Fruit fly (Drosophila melanogaster) whole organism, embryonic: Measurements from ENCODE around the gene waw.
A peak's percentile ranks its signal among the peaks of the same experiment; 100 is the strongest.

Experiments used
- Blimp-1 ChIP-seq: fragments of 200-800 bp; sonication (Bioruptor generic); optimal IDR thresholded peaks from 3 replicates; lab custom pipeline; 2018; ENCODE audit warnings: missing biosample characterization, missing genetic modification characterization, mild to moderate bottlenecking, moderate library complexity, missing genetic modification reagents
- CG11398 ChIP-seq: fragments of 200-800 bp; sonication (Bioruptor generic); optimal IDR thresholded peaks from 2 replicates; lab custom pipeline; 2016; ENCODE audit warnings: missing biosample characterization, missing genetic modification characterization
- CG11560 ChIP-seq: fragments of 200-800 bp; sonication (Bioruptor generic); IDR thresholded peaks from 3 replicates; pipeline ENCODE4 v1.3.6; 2022; ENCODE audit warnings: missing biosample characterization, missing genetic modification characterization
- CG11696 ChIP-seq: fragments of 200-800 bp; sonication (Bioruptor generic); IDR thresholded peaks from 2 replicates; pipeline ENCODE4 v1.3.6; 2022; ENCODE audit warnings: missing biosample characterization, missing genetic modification characterization
- CG12071 ChIP-seq: fragments of 200-800 bp; sonication (Bioruptor generic); optimal IDR thresholded peaks from 3 replicates; lab custom pipeline; 2018; ENCODE audit warnings: missing biosample characterization, mild to moderate bottlenecking, missing genetic modification characterization
- CG12391 ChIP-seq: fragments of 200-800 bp; sonication (Bioruptor generic); optimal IDR thresholded peaks from 3 replicates; lab custom pipeline; 2018; ENCODE audit warnings: missing biosample characterization, mild to moderate bottlenecking, missing genetic modification characterization, moderate library complexity
- CG12769 ChIP-seq: fragments of 200-800 bp; sonication (Bioruptor generic); optimal IDR thresholded peaks from 2 replicates; lab custom pipeline; 2019; ENCODE audit warnings: missing biosample characterization, mild to moderate bottlenecking, missing genetic modification characterization, moderate library complexity
- CG14441 ChIP-seq: fragments of 200-800 bp; sonication (Bioruptor generic); IDR thresholded peaks from 2 replicates; pipeline ENCODE4 v1.3.6; 2022; ENCODE audit warnings: missing biosample characterization, missing genetic modification characterization
- CG15514 ChIP-seq: fragments of 200-800 bp; sonication (Bioruptor generic); optimal IDR thresholded peaks from 3 replicates; lab custom pipeline; 2017; ENCODE audit warnings: missing biosample characterization, missing genetic modification characterization, mild to moderate bottlenecking, moderate library complexity, missing genetic modification reagents
- CG15696 ChIP-seq: fragments of 200-800 bp; sonication (Bioruptor generic); optimal IDR thresholded peaks from 2 replicates; lab custom pipeline; 2019; ENCODE audit warnings: missing biosample characterization, mild to moderate bottlenecking, missing genetic modification characterization, moderate library complexity
- CG1647 ChIP-seq: fragments of 200-800 bp; sonication (Bioruptor generic); optimal IDR thresholded peaks from 3 replicates; lab custom pipeline; 2016; ENCODE audit warnings: missing biosample characterization, missing genetic modification characterization
- CG17802 ChIP-seq: fragments of 200-800 bp; sonication (Bioruptor generic); optimal IDR thresholded peaks from 2 replicates; lab custom pipeline; 2018; ENCODE audit warnings: missing biosample characterization, mild to moderate bottlenecking, missing genetic modification characterization, moderate library complexity
- CG18764 ChIP-seq: fragments of 200-800 bp; sonication (Bioruptor generic); optimal IDR thresholded peaks from 3 replicates; lab custom pipeline; 2016; ENCODE audit warnings: missing biosample characterization, missing genetic modification characterization
- CG3065 ChIP-seq: fragments of 200-800 bp; sonication (Bioruptor generic); optimal IDR thresholded peaks from 2 replicates; lab custom pipeline; 2016; ENCODE audit warnings: missing biosample characterization, missing genetic modification characterization
- CG4404 ChIP-seq: fragments of 200-800 bp; sonication (Bioruptor generic); IDR thresholded peaks from 2 replicates; pipeline ENCODE4 v1.3.6; 2022; ENCODE audit warnings: missing biosample characterization, missing genetic modification characterization
- CG4707 ChIP-seq: fragments of 200-800 bp; sonication (Bioruptor generic); optimal IDR thresholded peaks from 2 replicates; lab custom pipeline; 2018; ENCODE audit warnings: missing biosample characterization, mild to moderate bottlenecking, missing genetic modification characterization, moderate library complexity
- CG6813 ChIP-seq: fragments of 200-800 bp; sonication (Bioruptor generic); optimal IDR thresholded peaks from 2 replicates; lab custom pipeline; 2017; ENCODE audit warnings: missing biosample characterization, missing genetic modification characterization, mild to moderate bottlenecking, moderate library complexity, missing genetic modification reagents
- CG7928 ChIP-seq: fragments of 200-800 bp; sonication (Bioruptor generic); optimal IDR thresholded peaks from 2 replicates; lab custom pipeline; 2017; ENCODE audit warnings: missing biosample characterization, mild to moderate bottlenecking, missing genetic modification characterization
- CG8765 ChIP-seq: fragments of 200-800 bp; sonication (Bioruptor generic); IDR thresholded peaks from 2 replicates; pipeline ENCODE4 v1.3.6; 2022; ENCODE audit warnings: missing biosample characterization, missing genetic modification characterization
- CG8924 ChIP-seq: fragments of 200-800 bp; optimal IDR thresholded peaks from 3 replicates; lab custom pipeline; 2019; ENCODE audit warnings: missing biosample characterization, mild to moderate bottlenecking, missing genetic modification characterization, moderate library complexity
- Camta ChIP-seq: fragments of 200-800 bp; sonication (Bioruptor generic); optimal IDR thresholded peaks from 2 replicates; lab custom pipeline; 2016; ENCODE audit warnings: missing biosample characterization, missing genetic modification characterization
- CoRest ChIP-seq: fragments of 200-800 bp; sonication (Bioruptor generic); optimal IDR thresholded peaks from 3 replicates; lab custom pipeline; 2018; ENCODE audit warnings: missing biosample characterization, mild to moderate bottlenecking, missing genetic modification characterization, moderate library complexity
- E2f1 ChIP-seq: fragments of 200-800 bp; sonication (Bioruptor generic); IDR thresholded peaks from 2 replicates; pipeline ENCODE4 v1.3.6; 2022; ENCODE audit warnings: missing biosample characterization, missing genetic modification characterization
- Eip74EF ChIP-seq, 2 experiments: fragments of 200-800 bp in 1 of 2; fragments of >200 bp in 1 of 2; sonication (Bioruptor generic) in 1 of 2; optimal IDR thresholded peaks; 2 replicates each; lab custom pipeline; 2017 to 2019; ENCODE audit warnings: missing biosample characterization in 2 of 2, missing genetic modification characterization in 2 of 2, mild to moderate bottlenecking in 1 of 2, moderate library complexity in 1 of 2
- Elba2 ChIP-seq: fragments of 200-800 bp; sonication (Bioruptor generic); optimal IDR thresholded peaks from 3 replicates; lab custom pipeline; 2016; ENCODE audit warnings: missing biosample characterization, missing genetic modification characterization
- HHEX ChIP-seq: fragments of 200-800 bp; sonication (Bioruptor generic); optimal IDR thresholded peaks from 3 replicates; lab custom pipeline; 2017; ENCODE audit warnings: missing biosample characterization, mild to moderate bottlenecking, missing genetic modification characterization, missing genetic modification reagents
- Jarid2 ChIP-seq: fragments of 200-800 bp; sonication (Bioruptor generic); optimal IDR thresholded peaks from 3 replicates; lab custom pipeline; 2017; ENCODE audit warnings: mild to moderate bottlenecking, missing biosample characterization, missing genetic modification reagents, missing genetic modification characterization
- Meics ChIP-seq: fragments of 200-800 bp; sonication (Bioruptor generic); optimal IDR thresholded peaks from 2 replicates; lab custom pipeline; 2017; ENCODE audit warnings: missing biosample characterization, mild to moderate bottlenecking, missing genetic modification characterization
- Mrtf ChIP-seq: fragments of 200-800 bp; sonication (Bioruptor generic); IDR thresholded peaks from 3 replicates; pipeline ENCODE4 v1.3.6; 2022; ENCODE audit warnings: missing biosample characterization, missing genetic modification characterization
- NC2β ChIP-seq: fragments of 200-800 bp; sonication (Bioruptor generic); optimal IDR thresholded peaks from 2 replicates; lab custom pipeline; 2016; ENCODE audit warnings: missing biosample characterization, missing genetic modification characterization
- NK7.1 ChIP-seq: fragments of 200-800 bp; sonication (Bioruptor generic); optimal IDR thresholded peaks from 3 replicates; lab custom pipeline; 2016; ENCODE audit warnings: missing biosample characterization, missing genetic modification characterization
- Neu2 ChIP-seq: fragments of 200-800 bp; sonication (Bioruptor generic); optimal IDR thresholded peaks from 3 replicates; lab custom pipeline; 2016; ENCODE audit warnings: missing biosample characterization, missing genetic modification characterization, borderline replicate concordance
- Nf-YA ChIP-seq: fragments of 200-800 bp; sonication (Bioruptor generic); IDR thresholded peaks from 2 replicates; pipeline ENCODE4 v1.3.6; 2022; ENCODE audit warnings: missing biosample characterization, missing genetic modification characterization
- Rfx ChIP-seq: fragments of 200-800 bp; sonication (Bioruptor generic); IDR thresholded peaks from 2 replicates; pipeline ENCODE4 v1.3.6; 2022; ENCODE audit warnings: missing biosample characterization, missing genetic modification characterization
- Sox102F ChIP-seq: fragments of 200-800 bp; sonication (Bioruptor generic); optimal IDR thresholded peaks from 2 replicates; lab custom pipeline; 2018; ENCODE audit warnings: missing biosample characterization, mild to moderate bottlenecking, missing genetic modification characterization, moderate library complexity
- Trl ChIP-seq, 3 experiments: fragments of >200 bp in 2 of 3; fragments of 200-800 bp in 1 of 3; sonication (Bioruptor generic) in 1 of 3; optimal IDR thresholded peaks; 2 replicates in 1 of 3; 3 replicates in 2 of 3; lab custom pipeline; 2016 to 2017; ENCODE audit warnings: missing biosample characterization in 1 of 3, missing genetic modification characterization in 1 of 3
- bbx ChIP-seq: fragments of 200-800 bp; sonication (Bioruptor generic); IDR thresholded peaks from 2 replicates; pipeline ENCODE4 v1.3.6; 2022; ENCODE audit warnings: missing biosample characterization, missing genetic modification characterization; ENCODE audit not compliant: partially characterized antibody
- bowl ChIP-seq: fragments of 200-800 bp; sonication (Bioruptor generic); IDR thresholded peaks from 2 replicates; pipeline ENCODE4 v1.3.6; 2022; ENCODE audit warnings: missing biosample characterization, missing genetic modification characterization
- croc ChIP-seq: fragments of 200-800 bp; sonication (Bioruptor generic); conservative IDR thresholded peaks from 3 replicates; pipeline ENCODE4 v1.3.6; 2022; ENCODE audit warnings: missing biosample characterization, missing genetic modification characterization
- crol ChIP-seq: fragments of 200-800 bp; sonication (Bioruptor generic); IDR thresholded peaks from 2 replicates; pipeline ENCODE4 v1.3.6; 2022; ENCODE audit warnings: missing biosample characterization, missing genetic modification characterization
- fu2 ChIP-seq: fragments of 200-800 bp; sonication (Bioruptor generic); optimal IDR thresholded peaks from 2 replicates; lab custom pipeline; 2016; ENCODE audit warnings: missing biosample characterization, missing genetic modification characterization
- gfzf ChIP-seq: fragments of 200-800 bp; sonication (Bioruptor generic); optimal IDR thresholded peaks from 2 replicates; lab custom pipeline; 2016; ENCODE audit warnings: missing biosample characterization, mild to moderate bottlenecking, missing genetic modification characterization, moderate library complexity
- ham ChIP-seq: fragments of 200-800 bp; sonication (Bioruptor generic); IDR thresholded peaks from 2 replicates; pipeline ENCODE4 v1.3.6; 2022; ENCODE audit warnings: missing biosample characterization, missing genetic modification characterization
- inv ChIP-seq: fragments of 200-800 bp; sonication (Bioruptor generic); IDR thresholded peaks from 2 replicates; pipeline ENCODE4 v1.3.6; 2022; ENCODE audit warnings: missing biosample characterization, missing genetic modification characterization; ENCODE audit not compliant: partially characterized antibody
- lbe ChIP-seq: fragments of 200-800 bp; sonication (Bioruptor generic); optimal IDR thresholded peaks from 2 replicates; lab custom pipeline; 2016; ENCODE audit warnings: missing biosample characterization, mild to moderate bottlenecking, missing genetic modification characterization
- nau ChIP-seq: fragments of 200-800 bp; sonication (Bioruptor generic); optimal IDR thresholded peaks from 3 replicates; lab custom pipeline; 2017; ENCODE audit warnings: missing biosample characterization, mild to moderate bottlenecking, missing genetic modification characterization, missing genetic modification reagents
- pnt ChIP-seq: fragments of 200-800 bp; sonication (Bioruptor generic); optimal IDR thresholded peaks from 3 replicates; lab custom pipeline; 2016; ENCODE audit warnings: missing biosample characterization, missing genetic modification characterization
- tap ChIP-seq: fragments of 200-800 bp; optimal IDR thresholded peaks from 3 replicates; lab custom pipeline; 2019; ENCODE audit warnings: missing biosample characterization, mild to moderate bottlenecking, missing genetic modification characterization, moderate library complexity
- usp ChIP-seq: fragments of >200 bp; optimal IDR thresholded peaks from 2 replicates; lab custom pipeline; 2017; ENCODE audit warnings: missing biosample characterization, missing genetic modification characterization
- zfh2 ChIP-seq: fragments of 200-800 bp; sonication (Bioruptor generic); optimal IDR thresholded peaks from 2 replicates; lab custom pipeline; 2016; ENCODE audit warnings: missing biosample characterization, missing genetic modification characterization

The waw gene

dm6 chrX:21345036-21345500, 17.8 kb upstream of the waw start, which contains the start of gene dod (continued):
- no peak for TF ChIP-seq crol (GFP tag; lab: Robert Waterston, UW)
- peak; percentile 99 for TF ChIP-seq CG11696 (GFP tag; lab: Robert Waterston, UW)
- peak; percentile 63 for TF ChIP-seq CG12391 (tag; lab: Kevin White, UChicago)
- TF ChIP-seq Blimp-1 = no peak
- TF ChIP-seq fu2 (GFP tag; lab: Kevin White, UChicago) = peak; percentile 43
- no peak for TF ChIP-seq CG18764 (GFP tag; lab: Kevin White, UChicago)
- peak; percentile 20; the same call in 1 of the 2 replicates for TF ChIP-seq E2f1 (GFP tag; lab: Robert Waterston, UW)
- no peak for TF ChIP-seq pnt
- no peak for TF ChIP-seq ham (GFP tag; lab: Robert Waterston, UW)
- TF ChIP-seq CG4404 (GFP tag; lab: Robert Waterston, UW) = 0 out of 2 replicates have a peak, but pooled peaks have one; percentile 23
- TF ChIP-seq CG12071 (GFP tag; lab: Kevin White, UChicago) = no peak
- no peak for TF ChIP-seq NK7.1
- peak; percentile 9 for TF ChIP-seq CG3065
- TF ChIP-seq Meics (GFP tag; lab: Kevin White, UChicago) = no peak
- TF ChIP-seq Mrtf (GFP tag; lab: Robert Waterston, UW) = no peak
- TF ChIP-seq CG8924 (tag; lab: Kevin White, UChicago) = peak; percentile 43
- peak; percentile 37; the same call in 1 of the 2 replicates for TF ChIP-seq CG14441
- peak; percentile 88 for TF ChIP-seq CG15514 (GFP tag; lab: Kevin White, UChicago)
- peak; percentile 45; the same call in 2 of the 3 replicates for TF ChIP-seq CG11560 (tag; lab: Robert Waterston, UW)
- no peak for TF ChIP-seq CG17802 (tag; lab: Kevin White, UChicago)
- TF ChIP-seq HHEX (GFP tag; lab: Kevin White, UChicago) = peak; percentile 13
- TF ChIP-seq Nf-YA (GFP tag; lab: Robert Waterston, UW) = no peak
- TF ChIP-seq Jarid2 (GFP tag; lab: Kevin White, UChicago) = no peak
- no peak for TF ChIP-seq Trl (optimal IDR thresholded peaks at IDR 0.05; lab: Kevin White, UChicago)
- TF ChIP-seq Trl (GFP tag; optimal IDR thresholded peaks at IDR 0.05; lab: Kevin White, UChicago) = peak; percentile 21
- TF ChIP-seq bowl (GFP tag; lab: Robert Waterston, UW) = no peak
- TF ChIP-seq Camta (GFP tag; lab: Kevin White, UChicago) = peak; percentile 11
- no peak for TF ChIP-seq CG1647 (GFP tag; lab: Kevin White, UChicago)
- peak; percentile 44 for TF ChIP-seq zfh2
- TF ChIP-seq CG8765 (GFP tag; lab: Robert Waterston, UW) = no peak
- no peak for TF ChIP-seq CG12769 (tag; lab: Kevin White, UChicago)
- peak; percentile 64 for TF ChIP-seq CoRest (tag; lab: Kevin White, UChicago)
- no peak for TF ChIP-seq lbe
- TF ChIP-seq CG7928 (GFP tag; lab: Kevin White, UChicago) = peak; percentile 24
- TF ChIP-seq CG15696 (tag; lab: Kevin White, UChicago) = no peak
- TF ChIP-seq usp (GFP tag; lab: Kevin White, UChicago) = no peak
- no peak for TF ChIP-seq CG6813 (GFP tag; lab: Kevin White, UChicago)
- TF ChIP-seq NC2β = no peak
- TF ChIP-seq nau = no peak
- peak; percentile 81 for TF ChIP-seq Rfx (GFP tag; lab: Robert Waterston, UW)
- peak in 1 of 2 experiments; percentile 66 for TF ChIP-seq Eip74EF (GFP tag; optimal IDR thresholded peaks at IDR 0.05; lab: Kevin White, UChicago)
- peak; percentile 95 for TF ChIP-seq gfzf (GFP tag; lab: Kevin White, UChicago)
- TF ChIP-seq CG11398 = no peak
- no peak for TF ChIP-seq Elba2 (GFP tag; lab: Kevin White, UChicago)
- no peak for TF ChIP-seq Neu2 (GFP tag; lab: Kevin White, UChicago)
- TF ChIP-seq inv (GFP tag; lab: Robert Waterston, UW) = peak; percentile 69
- no peak; the same call in 2 of the 3 replicates for TF ChIP-seq croc (GFP tag; lab: Robert Waterston, UW)
- TF ChIP-seq bbx = peak; percentile 83
- no peak for TF ChIP-seq Sox102F (GFP tag; lab: Kevin White, UChicago)
- peak; percentile 2 for TF ChIP-seq CG4707 (GFP tag; lab: Kevin White, UChicago)
- TF ChIP-seq tap (tag; lab: Kevin White, UChicago) = no peak
